Worm (Caenorhabditis elegans) whole organism, L4 larva: ENCODE data around the gene Y51H4A.8.
"Not testable (repeated sequence)": the region's sequence is repeated elsewhere in the genome, so short reads cannot be mapped to it uniquely, and the experiment has no call there.

Source experiments
- D1046.2 ChIP-seq: fragments of 200-800 bp; sonication (Bioruptor generic); IDR thresholded peaks from 2 replicates; pipeline ENCODE4 v1.3.6; 2022; ENCODE audit warnings: missing genetic modification characterization, missing compliant biosample characterization
- ama-1 ChIP-seq: fragments of 150-350 bp; optimal IDR thresholded peaks from 2 replicates; lab custom pipeline; 2014; ENCODE audit warnings: inconsistent platforms, mixed read lengths
- dpl-1 ChIP-seq: fragments of 150-350 bp; optimal IDR thresholded peaks from 2 replicates; lab custom pipeline; 2014; ENCODE audit warnings: missing biosample characterization, missing genetic modification reagents, missing genetic modification characterization
- hmg-1.1 ChIP-seq: fragments of 200-800 bp; sonication (Bioruptor generic); IDR thresholded peaks from 2 replicates; pipeline ENCODE4 v1.3.6; 2022; ENCODE audit warnings: missing genetic modification reagents, missing genetic modification characterization, missing compliant biosample characterization
- lin-39 ChIP-seq: fragments of 150-350 bp; optimal IDR thresholded peaks from 2 replicates; lab custom pipeline; 2014; ENCODE audit warnings: missing biosample characterization, missing genetic modification reagents, missing genetic modification characterization
- mdl-1 ChIP-seq, 2 experiments: fragments of 150-350 bp in 1 of 2; sonication (generic microtip) in 1 of 2; optimal IDR thresholded peaks; 2 replicates each; lab custom pipeline; 2014 to 2017; ENCODE audit warnings: missing biosample characterization in 2 of 2, missing genetic modification characterization in 2 of 2
- nhr-102 ChIP-seq: sonication (generic microtip); optimal IDR thresholded peaks from 2 replicates; lab custom pipeline; 2016; ENCODE audit warnings: mild to moderate bottlenecking, missing genetic modification characterization, moderate library complexity, missing compliant biosample characterization
- nhr-28 ChIP-seq: fragments of 150-350 bp; optimal IDR thresholded peaks from 2 replicates; lab custom pipeline; 2014; ENCODE audit warnings: missing biosample characterization, missing genetic modification characterization
- unc-62 ChIP-seq, 3 experiments: fragments of 150-350 bp in 1 of 3; sonication (generic microtip); optimal IDR thresholded peaks in 2 of 3; peaks in 1 of 3; 1 replicate in 1 of 3; 2 replicates in 2 of 3; lab custom pipeline; 2014 to 2017; ENCODE audit warnings: missing biosample characterization in 3 of 3, missing genetic modification characterization in 3 of 3, missing genetic modification reagents in 3 of 3, missing genotype in 1 of 3
- ztf-11 ChIP-seq: fragments of 150-350 bp; optimal IDR thresholded peaks from 2 replicates; lab custom pipeline; 2014; ENCODE audit warnings: missing biosample characterization, missing genetic modification characterization

DNA sequence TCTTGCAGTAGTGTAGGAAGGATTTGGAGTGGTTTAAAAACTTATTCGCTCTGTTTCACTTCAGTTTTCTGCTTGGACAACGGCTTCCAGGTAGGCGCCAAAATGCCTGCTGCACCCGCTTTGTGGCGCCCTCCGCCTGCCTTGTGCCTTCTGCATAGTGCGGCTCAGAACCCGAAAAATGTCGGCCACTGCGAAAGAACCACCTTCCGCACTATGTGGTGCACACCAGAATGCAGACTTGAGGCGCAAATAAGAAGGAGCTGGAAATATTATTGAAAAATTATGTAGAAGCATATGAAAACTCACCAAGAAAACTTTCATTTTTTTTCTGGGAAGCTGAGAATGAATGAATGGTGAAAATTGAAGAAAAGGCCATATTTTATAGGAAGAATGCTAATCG lies 44.7 kb upstream of the Y51H4A.8 start:
- TF ChIP-seq D1046.2 (GFP tag; lab: Robert Waterston, UW); lin-39 (tag; lab: Kevin White, UChicago); unc-62 (GFP tag; optimal IDR thresholded peaks at IDR 0.05 in 1 of 2; lab: Kevin White, UChicago); unc-62 (tag; optimal IDR thresholded peaks at IDR 0.05; lab: Kevin White, UChicago); ztf-11 (tag; lab: Kevin White, UChicago); nhr-28 (tag; lab: Kevin White, UChicago); ama-1 (lab: Kevin White, UChicago); mdl-1 (tag; optimal IDR thresholded peaks at IDR 0.05; lab: Kevin White, UChicago); dpl-1 (GFP tag; lab: Kevin White, UChicago); hmg-1.1 (GFP tag; lab: Robert Waterston, UW); nhr-102 (tag; lab: Kevin White, UChicago): not testable (repeated sequence)
